Fruit fly (Drosophila melanogaster): ENCODE data around the gene Trf2.
A peak's percentile ranks its signal among the peaks of the same experiment; 100 is the strongest.

DNA sequence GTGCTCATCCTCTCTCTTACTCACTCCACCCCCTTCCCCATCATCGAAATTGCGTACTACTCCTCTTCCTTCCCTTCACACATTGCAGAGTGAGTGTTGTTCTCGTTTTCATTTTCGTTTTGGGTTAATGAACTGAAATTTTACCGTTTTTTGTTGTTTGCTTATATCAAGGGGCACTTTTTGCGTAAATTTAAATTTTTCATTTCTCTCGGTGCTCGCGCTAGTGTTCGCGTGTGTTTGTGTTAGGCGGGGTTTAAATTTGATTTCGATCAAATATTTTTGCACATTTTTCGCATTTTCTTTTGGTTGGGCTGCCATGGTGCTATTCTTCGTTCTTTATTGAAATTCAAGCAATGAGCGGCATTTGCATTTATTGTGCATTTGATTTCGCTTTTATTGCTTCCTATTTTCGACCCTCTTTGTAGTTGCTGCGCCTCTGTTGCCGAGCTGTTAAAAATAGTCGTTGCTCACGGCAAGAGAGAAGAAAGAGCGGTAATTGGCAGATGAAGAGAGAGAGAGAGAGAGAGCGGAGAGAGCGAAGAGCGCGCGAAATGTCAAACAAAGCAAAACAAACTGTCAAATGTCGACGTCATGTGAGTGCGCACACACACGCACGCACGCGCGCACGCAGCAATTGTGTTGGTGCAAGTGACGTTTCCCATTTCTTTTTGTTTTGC is 11.8 kb downstream of the Trf2 start:
- TF ChIP-seq usp (GFP tag; optimal IDR thresholded peaks at IDR 0.05) (no peak), Mio (GFP tag; optimal IDR thresholded peaks at IDR 0.05) (no peak), sage (GFP tag; optimal IDR thresholded peaks at IDR 0.05) (peak; percentile 44), fru (GFP tag; optimal IDR thresholded peaks at IDR 0.05) (peak; percentile 45), OdsH (GFP tag; optimal IDR thresholded peaks at IDR 0.05) (peak; percentile 38), Rel (GFP tag; optimal IDR thresholded peaks at IDR 0.05) (no peak), Rel (tag; optimal IDR thresholded peaks at IDR 0.05) (peak; percentile 48), br (GFP tag; optimal IDR thresholded peaks at IDR 0.05) (peak; percentile 28), GATAd (GFP tag; optimal IDR thresholded peaks at IDR 0.05) (no peak)

All from whole organism, wandering third instar larva.